Fruit fly (Drosophila melanogaster): Measurements from ENCODE around the gene COX5A.
A peak's percentile ranks its signal among the peaks of the same experiment; 100 is the strongest.

The COX5A gene

dm6 chr3R:11773999-11774397 is 45.2 kb upstream of the COX5A start (continued):
- TF ChIP-seq topi (GFP tag; optimal IDR thresholded peaks at IDR 0.05), result peak; percentile 43
- TF ChIP-seq CG10631 (GFP tag; optimal IDR thresholded peaks at IDR 0.05), result peak; percentile 53
- peak; percentile 16 for TF ChIP-seq cyc (GFP tag; optimal IDR thresholded peaks at IDR 0.05)
- TF ChIP-seq salr (GFP tag; optimal IDR thresholded peaks at IDR 0.05), result peak in 1 of 2 experiments; percentile 34
- peak; percentile 0 for TF ChIP-seq Hr39 (GFP tag; optimal IDR thresholded peaks at IDR 0.05)
- TF ChIP-seq CG3919 (GFP tag; optimal IDR thresholded peaks at IDR 0.05), result peak; percentile 34
- TF ChIP-seq Ets21C (GFP tag; optimal IDR thresholded peaks at IDR 0.05), result no peak
- TF ChIP-seq CG7368 (GFP tag; optimal IDR thresholded peaks at IDR 0.05), result no peak
- TF ChIP-seq CG6792 (GFP tag; optimal IDR thresholded peaks at IDR 0.05), result peak; percentile 49
- TF ChIP-seq CG1621 (tag; optimal IDR thresholded peaks at IDR 0.05), result no peak
- TF ChIP-seq CG10669 (GFP tag; optimal IDR thresholded peaks at IDR 0.05), result peak; percentile 38
- peak; percentile 40 for TF ChIP-seq Smox (GFP tag; optimal IDR thresholded peaks at IDR 0.05)
- peak; percentile 73 for TF ChIP-seq Ets96B (tag; optimal IDR thresholded peaks at IDR 0.05)
- peak; percentile 51 for TF ChIP-seq esn (GFP tag; optimal IDR thresholded peaks at IDR 0.05)
- TF ChIP-seq CG16779 (tag; optimal IDR thresholded peaks at IDR 0.05), result no peak
- peak; percentile 47 for TF ChIP-seq CG6808 (GFP tag; optimal IDR thresholded peaks at IDR 0.05)
- peak; percentile 6 for TF ChIP-seq CG9139 (GFP tag; optimal IDR thresholded peaks at IDR 0.05)
- peak; percentile 47 for TF ChIP-seq Hr4 (GFP tag; optimal IDR thresholded peaks at IDR 0.05)
- no peak for TF ChIP-seq CG11902 (GFP tag; optimal IDR thresholded peaks at IDR 0.05)
- TF ChIP-seq fd59A (GFP tag; optimal IDR thresholded peaks at IDR 0.05), result no peak
- peak; percentile 46 for TF ChIP-seq achi (GFP tag; optimal IDR thresholded peaks at IDR 0.05)
- TF ChIP-seq eg (GFP tag; IDR thresholded peaks at IDR 0.05), result no peak
- TF ChIP-seq ss (GFP tag; optimal IDR thresholded peaks at IDR 0.05), result peak; percentile 32 to 44
- TF ChIP-seq CG4318 (GFP tag; optimal IDR thresholded peaks at IDR 0.05), result no peak
- peak; percentile 86 for TF ChIP-seq Eip78C (GFP tag)
- peak; percentile 3 for TF ChIP-seq Sox102F (GFP tag; optimal IDR thresholded peaks at IDR 0.05)
- TF ChIP-seq Sox15 (GFP tag; optimal IDR thresholded peaks at IDR 0.05), result peak; percentile 10
- TF ChIP-seq Gug (GFP tag; IDR thresholded peaks at IDR 0.05), result no peak
- no peak for TF ChIP-seq fd85E (GFP tag; optimal IDR thresholded peaks at IDR 0.05)
- TF ChIP-seq CG6163 (GFP tag; IDR thresholded peaks at IDR 0.05), result no peak
- TF ChIP-seq Blimp-1 (GFP tag; optimal IDR thresholded peaks at IDR 0.05), result no peak

dm6 chr3R:11775207-11775606 is 44.0 kb upstream of the COX5A start:
- no peak for TF ChIP-seq CG11902 (GFP tag; optimal IDR thresholded peaks at IDR 0.05)

- TF ChIP-seq CG11902 (GFP tag; optimal IDR thresholded peaks at IDR 0.05), result no peak
- TF ChIP-seq CG10631 (GFP tag; optimal IDR thresholded peaks at IDR 0.05), result no peak
- TF ChIP-seq pdm3 (GFP tag; optimal IDR thresholded peaks at IDR 0.05), result no peak
- no peak for TF ChIP-seq salr (GFP tag; optimal IDR thresholded peaks at IDR 0.05)
- no peak for TF ChIP-seq topi (GFP tag; optimal IDR thresholded peaks at IDR 0.05)
- no peak for TF ChIP-seq achi (GFP tag; optimal IDR thresholded peaks at IDR 0.05)
- no peak for TF ChIP-seq CG8632 (GFP tag; optimal IDR thresholded peaks at IDR 0.05)
- no peak for TF ChIP-seq CG6163 (GFP tag; IDR thresholded peaks at IDR 0.05)
- no peak for TF ChIP-seq acj6 (GFP tag; optimal IDR thresholded peaks at IDR 0.05)
- no peak for TF ChIP-seq net (GFP tag; optimal IDR thresholded peaks at IDR 0.05)
- no peak for TF ChIP-seq eg (GFP tag; IDR thresholded peaks at IDR 0.05)
- TF ChIP-seq fd85E (GFP tag; optimal IDR thresholded peaks at IDR 0.05), result no peak
- no peak for TF ChIP-seq dsx (GFP tag; optimal IDR thresholded peaks at IDR 0.05; ENCODE audit: poor library complexity, severe bottlenecking)
- no peak for TF ChIP-seq vri (GFP tag; optimal IDR thresholded peaks at IDR 0.05)
- TF ChIP-seq CG9139 (GFP tag; optimal IDR thresholded peaks at IDR 0.05), result no peak
- no peak for TF ChIP-seq CG6792 (GFP tag; optimal IDR thresholded peaks at IDR 0.05)
Observed at dm6 chr3R:11776068-11776767, 42.9 kb upstream of the COX5A start.

All from whole organism, prepupa.